Worm (Caenorhabditis elegans) whole organism, young adult: ENCODE results near the gene srbc-57.

Source experiments
- B0019.2 ChIP-seq: fragments of 200-800 bp; sonication (Bioruptor generic); conservative IDR thresholded peaks from 2 replicates; pipeline ENCODE4 v1.3.6; 2022; ENCODE audit warnings: missing genetic modification reagents, missing genetic modification characterization, missing compliant biosample characterization
- C06A6.2 ChIP-seq: fragments of 200-800 bp; sonication (Bioruptor generic); conservative IDR thresholded peaks from 2 replicates; pipeline ENCODE4 v1.3.6; 2022; ENCODE audit warnings: missing genetic modification characterization, missing compliant biosample characterization
- D2030.7 ChIP-seq: fragments of 200-800 bp; sonication (Bioruptor generic); IDR thresholded peaks from 2 replicates; pipeline ENCODE4 v1.3.6; 2022; ENCODE audit warnings: missing genetic modification reagents, missing genetic modification characterization, missing compliant biosample characterization
- F10E7.11 ChIP-seq: sonication (generic microtip); optimal IDR thresholded peaks from 2 replicates; lab custom pipeline; 2017; ENCODE audit warnings: mild to moderate bottlenecking, missing genetic modification characterization, moderate library complexity, missing compliant biosample characterization
- F37B4.10 ChIP-seq: fragments of 200-800 bp; sonication (Bioruptor generic); IDR thresholded peaks from 2 replicates; pipeline ENCODE4 v1.3.6; 2022; ENCODE audit warnings: missing genetic modification characterization, missing compliant biosample characterization
- F39B2.1 ChIP-seq: fragments of 200-800 bp; sonication (Bioruptor generic); IDR thresholded peaks from 2 replicates; pipeline ENCODE4 v1.3.6; 2022; ENCODE audit warnings: missing genetic modification reagents, missing genetic modification characterization, missing compliant biosample characterization
- T26A5.8 ChIP-seq: sonication (generic microtip); optimal IDR thresholded peaks from 2 replicates; lab custom pipeline; 2016; ENCODE audit warnings: missing genetic modification characterization, missing compliant biosample characterization
- Y67H2A.10 ChIP-seq: fragments of 200-800 bp; sonication (Bioruptor generic); conservative IDR thresholded peaks from 2 replicates; pipeline ENCODE4 v1.3.6; 2022; ENCODE audit warnings: missing genetic modification reagents, missing genetic modification characterization, missing compliant biosample characterization
- ZK185.1 ChIP-seq: sonication (generic microtip); optimal IDR thresholded peaks from 2 replicates; lab custom pipeline; 2016; ENCODE audit warnings: mild to moderate bottlenecking, missing genetic modification characterization, missing compliant biosample characterization; ENCODE audit not compliant: poor library complexity, severe bottlenecking
- akir-1 ChIP-seq: fragments of 200-800 bp; sonication (Bioruptor generic); optimal IDR thresholded peaks from 2 replicates; lab custom pipeline; 2018; ENCODE audit warnings: mild to moderate bottlenecking, missing genetic modification characterization, moderate library complexity, missing compliant biosample characterization
- attf-5 ChIP-seq: fragments of 200-800 bp; sonication (Bioruptor generic); optimal IDR thresholded peaks from 2 replicates; lab custom pipeline; 2018; ENCODE audit warnings: mild to moderate bottlenecking, missing genetic modification characterization, missing compliant biosample characterization
- bed-1 ChIP-seq: fragments of 200-800 bp; sonication (Bioruptor generic); IDR thresholded peaks from 2 replicates; pipeline ENCODE4 v1.3.6; 2022; ENCODE audit warnings: missing genetic modification reagents, missing genetic modification characterization, missing compliant biosample characterization
- ceh-27 ChIP-seq: fragments of 200-800 bp; sonication (Bioruptor generic); optimal IDR thresholded peaks from 2 replicates; lab custom pipeline; 2018; ENCODE audit warnings: mild to moderate bottlenecking, missing genetic modification characterization, moderate library complexity, missing compliant biosample characterization
- dpl-1 ChIP-seq: fragments of 150-350 bp; optimal IDR thresholded peaks from 2 replicates; lab custom pipeline; 2014; ENCODE audit warnings: missing biosample characterization, missing genetic modification reagents, missing genetic modification characterization
- efl-1 ChIP-seq: fragments of 150-350 bp; optimal IDR thresholded peaks from 2 replicates; lab custom pipeline; 2014; ENCODE audit warnings: missing biosample characterization, missing genetic modification reagents, missing genetic modification characterization
- egl-18 ChIP-seq: fragments of 200-800 bp; sonication (Bioruptor generic); IDR thresholded peaks from 2 replicates; pipeline ENCODE4 v1.3.6; 2022; ENCODE audit warnings: missing genetic modification reagents, missing genetic modification characterization, missing compliant biosample characterization
- ets-4 ChIP-seq: fragments of 200-800 bp; sonication (Bioruptor generic); optimal IDR thresholded peaks from 2 replicates; lab custom pipeline; 2018; ENCODE audit warnings: mild to moderate bottlenecking, missing genetic modification characterization, missing compliant biosample characterization
- fkh-3 ChIP-seq: sonication (generic microtip); optimal IDR thresholded peaks from 2 replicates; lab custom pipeline; 2016; ENCODE audit warnings: mild to moderate bottlenecking, missing genetic modification characterization, missing compliant biosample characterization
- hlh-12 ChIP-seq: sonication (generic microtip); optimal IDR thresholded peaks from 2 replicates; lab custom pipeline; 2016; ENCODE audit warnings: missing genetic modification characterization, missing compliant biosample characterization
- hmg-1.2 ChIP-seq: fragments of 200-800 bp; sonication (Bioruptor generic); IDR thresholded peaks from 2 replicates; pipeline ENCODE4 v1.3.6; 2022; ENCODE audit warnings: missing genetic modification reagents, missing genetic modification characterization, missing compliant biosample characterization
- let-526 ChIP-seq: fragments of 200-800 bp; sonication (Bioruptor generic); IDR thresholded peaks from 2 replicates; pipeline ENCODE4 v1.3.6; 2022; ENCODE audit warnings: missing genetic modification reagents, missing genetic modification characterization, missing compliant biosample characterization
- lin-35 ChIP-seq, 3 experiments: fragments of 150-350 bp in 2 of 3; sonication (generic microtip) in 1 of 3; optimal IDR thresholded peaks; 2 replicates each; lab custom pipeline; 2014 to 2018; ENCODE audit warnings: missing biosample characterization in 3 of 3, missing genetic modification characterization in 3 of 3, missing genetic modification reagents in 3 of 3
- madf-8 ChIP-seq: fragments of 200-800 bp; sonication (Bioruptor generic); conservative IDR thresholded peaks from 2 replicates; pipeline ENCODE4 v1.3.6; 2022; ENCODE audit warnings: missing genetic modification reagents, missing genetic modification characterization, missing compliant biosample characterization
- nfya-2 ChIP-seq: fragments of 200-800 bp; sonication (Bioruptor generic); IDR thresholded peaks from 2 replicates; pipeline ENCODE4 v1.3.6; 2022; ENCODE audit warnings: missing genetic modification reagents, missing genetic modification characterization, missing compliant biosample characterization
- nfyb-1 ChIP-seq: fragments of 200-800 bp; sonication (Bioruptor generic); IDR thresholded peaks from 2 replicates; pipeline ENCODE4 v1.3.6; 2022; ENCODE audit warnings: missing genetic modification reagents, missing genetic modification characterization, missing compliant biosample characterization
- nhr-80 ChIP-seq: sonication (generic microtip); optimal IDR thresholded peaks from 2 replicates; lab custom pipeline; 2016; ENCODE audit warnings: missing genetic modification characterization, missing compliant biosample characterization
- repo-1 ChIP-seq: sonication (generic microtip); optimal IDR thresholded peaks from 2 replicates; lab custom pipeline; 2017; ENCODE audit warnings: mild to moderate bottlenecking, missing genetic modification characterization, missing compliant biosample characterization
- snpc-4 ChIP-seq, 5 experiments: fragments of 150-350 bp in 1 of 5; sonication (generic microtip) in 4 of 5; optimal IDR thresholded peaks; 2 replicates each; lab custom pipeline; 2014 to 2018; ENCODE audit warnings: missing genetic modification characterization in 5 of 5, missing biosample characterization in 3 of 5, antibody characterized with exemption in 2 of 5, mild to moderate bottlenecking in 2 of 5, missing compliant biosample characterization in 2 of 5, missing genotype in 2 of 5, moderate library complexity in 2 of 5, missing genetic modification reagents in 1 of 5
- tbp1 ChIP-seq: fragments of 200-800 bp; sonication (Bioruptor generic); optimal IDR thresholded peaks from 2 replicates; lab custom pipeline; 2018; ENCODE audit warnings: mild to moderate bottlenecking, missing genetic modification characterization, missing compliant biosample characterization
- unc-130 ChIP-seq: sonication (generic microtip); optimal IDR thresholded peaks from 2 replicates; lab custom pipeline; 2016; ENCODE audit warnings: missing genetic modification reagents, missing genetic modification characterization, missing compliant biosample characterization
- zfh-2 ChIP-seq: fragments of 200-800 bp; sonication (Bioruptor generic); conservative IDR thresholded peaks from 2 replicates; pipeline ENCODE4 v1.3.6; 2022; ENCODE audit warnings: missing genetic modification reagents, missing genetic modification characterization, missing compliant biosample characterization
- zim-3 ChIP-seq: sonication (generic microtip); optimal IDR thresholded peaks from 2 replicates; lab custom pipeline; 2017; ENCODE audit warnings: mild to moderate bottlenecking, missing genetic modification characterization, moderate library complexity, missing compliant biosample characterization
- ztf-26 ChIP-seq: sonication (generic microtip); optimal IDR thresholded peaks from 2 replicates; lab custom pipeline; 2017; ENCODE audit warnings: missing genetic modification characterization, missing compliant biosample characterization
- ztf-28 ChIP-seq: fragments of 200-800 bp; sonication (Bioruptor generic); IDR thresholded peaks from 2 replicates; pipeline ENCODE4 v1.3.6; 2022; ENCODE audit warnings: missing genetic modification reagents, missing genetic modification characterization, missing compliant biosample characterization

Gene srbc-57

DNA sequence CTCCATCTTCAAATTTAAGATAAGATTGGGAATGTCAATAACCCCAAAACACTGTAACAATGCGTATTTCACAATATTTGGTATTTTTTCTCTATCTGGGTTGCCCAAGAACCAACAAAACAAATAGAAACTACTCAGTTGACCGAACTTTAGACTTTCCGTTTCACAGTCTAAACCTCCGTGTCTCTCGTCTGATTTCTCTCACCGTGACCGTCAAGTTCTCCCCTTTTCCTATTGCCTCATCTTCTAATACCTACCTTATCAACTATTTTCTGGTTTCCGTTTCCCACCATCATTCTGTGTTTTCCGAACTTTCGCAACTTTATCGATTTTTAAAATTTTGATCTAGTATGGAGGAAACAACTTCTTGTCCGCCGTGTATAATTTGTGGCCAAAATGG lies 25.9 kb upstream of the srbc-57 start, which contains the start of gene nhr-131 (continued):
- TF ChIP-seq attf-5 (GFP tag; lab: Kevin White, UChicago) = peak; percentile 54
- TF ChIP-seq egl-18 (GFP tag; lab: Robert Waterston, UW) = no peak
- TF ChIP-seq lin-35 (GFP tag; optimal IDR thresholded peaks at IDR 0.05; lab: Kevin White, UChicago) = no peak
- TF ChIP-seq F39B2.1 (GFP tag; lab: Robert Waterston, UW) = no peak
- no peak for TF ChIP-seq F10E7.11 (tag; lab: Kevin White, UChicago)
- TF ChIP-seq dpl-1 (GFP tag; lab: Kevin White, UChicago) = no peak

DNA sequence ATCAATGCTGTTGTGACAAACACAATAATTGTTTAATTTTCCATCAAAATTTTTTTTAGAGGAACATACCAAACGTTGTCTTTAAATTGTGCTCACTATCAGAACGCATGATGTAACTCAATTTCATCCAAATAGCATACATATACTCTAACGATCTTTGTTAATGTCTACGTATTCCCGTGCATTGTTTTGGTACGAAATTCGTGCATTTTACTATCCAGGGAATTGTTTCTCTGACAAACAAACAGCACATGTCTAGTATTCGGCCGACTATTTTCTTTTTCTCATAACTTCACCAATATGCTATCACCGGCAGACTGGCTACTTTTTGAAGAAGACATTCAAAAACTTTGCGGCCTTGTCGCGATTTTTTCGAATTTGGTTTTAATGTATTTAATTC lies 23.1 kb upstream of the srbc-57 start, which contains the start of gene str-196:
str-196 (plus strand) TSS at position 301 of the 400 bp plus-strand sequence.
- no peak for TF ChIP-seq fkh-3 (tag; lab: Kevin White, UChicago)
- TF ChIP-seq F37B4.10 (GFP tag; lab: Robert Waterston, UW) = no peak
- no peak for TF ChIP-seq nfyb-1 (GFP tag; lab: Robert Waterston, UW)
- no peak for TF ChIP-seq efl-1 (GFP tag; lab: Kevin White, UChicago)
- TF ChIP-seq D2030.7 (GFP tag; lab: Robert Waterston, UW) = no peak
- TF ChIP-seq B0019.2 (GFP tag; lab: Robert Waterston, UW) = no peak
- no peak for TF ChIP-seq nfya-2 (GFP tag; lab: Robert Waterston, UW)
- TF ChIP-seq akir-1 (GFP tag; lab: Kevin White, UChicago) = no peak
- no peak for TF ChIP-seq madf-8 (GFP tag; lab: Robert Waterston, UW)
- no peak for TF ChIP-seq Y67H2A.10 (GFP tag; lab: Robert Waterston, UW)
- TF ChIP-seq bed-1 (GFP tag; lab: Robert Waterston, UW) = no peak
- no peak for TF ChIP-seq ets-4 (GFP tag; lab: Kevin White, UChicago)
- no peak for TF ChIP-seq let-526 (GFP tag; lab: Robert Waterston, UW)
- no peak for TF ChIP-seq zim-3 (tag; lab: Kevin White, UChicago)
- TF ChIP-seq T26A5.8 (tag; lab: Kevin White, UChicago) = no peak
- TF ChIP-seq C06A6.2 = no peak
- no peak for TF ChIP-seq ceh-27 (GFP tag; lab: Kevin White, UChicago)
- no peak for TF ChIP-seq ztf-28 (GFP tag; lab: Robert Waterston, UW)
- TF ChIP-seq, all 124 proteins: peak for 0

DNA sequence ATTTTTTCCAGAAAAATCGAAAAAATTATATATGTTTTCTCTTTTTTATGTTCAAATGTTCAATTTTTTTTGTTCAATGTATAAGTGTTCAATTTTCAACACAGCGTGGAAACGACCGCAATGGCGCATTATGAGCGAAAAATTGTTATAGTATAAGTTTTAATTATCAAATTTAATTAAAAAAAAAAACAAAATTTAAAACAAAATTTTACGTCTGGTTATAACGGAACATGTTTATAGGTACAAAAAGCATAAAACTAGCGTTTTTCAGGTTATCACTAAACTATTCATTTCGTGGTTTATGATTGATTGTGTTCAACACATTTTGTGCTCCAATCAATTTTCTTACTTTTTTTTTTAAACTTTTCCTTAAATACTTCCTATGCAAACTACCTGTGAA lies 21.0 kb upstream of the srbc-57 start, which contains the start of gene nhr-106:
nhr-106 (plus strand) TSS at position 301 of the 400 bp plus-strand sequence.
- TF ChIP-seq nhr-80 (tag; lab: Kevin White, UChicago) (peak; percentile 27), repo-1 (no peak), efl-1 (GFP tag; lab: Kevin White, UChicago) (no peak), unc-130 (no peak), hlh-12 (tag; lab: Kevin White, UChicago) (no peak)
- TF ChIP-seq, all 124 proteins: peak for 1

ce11 chrV:487980-488379 lies 19.6 kb upstream of the srbc-57 start:
- TF ChIP-seq tbp1 (GFP tag; lab: Kevin White, UChicago) (no peak), ZK185.1 (no peak), hmg-1.2 (GFP tag; lab: Robert Waterston, UW) (peak; percentile 13; the same call in 1 of the 2 replicates), zfh-2 (peak; percentile 58), snpc-4 (GFP tag; optimal IDR thresholded peaks at IDR 0.05; lab: Kevin White, UChicago) (no peak), snpc-4 (tag; optimal IDR thresholded peaks at IDR 0.05; lab: Kevin White, UChicago) (peak in 2 of 4 experiments; percentile 57 to 72), ztf-26 (tag; lab: Kevin White, UChicago) (no peak), nhr-80 (tag; lab: Kevin White, UChicago) (no peak)
